Worm (Caenorhabditis elegans) whole organism, mixed stage, embryonic: Measurements from ENCODE around the gene B0334.4.
A peak's percentile ranks its signal among the peaks of the same experiment; 100 is the strongest.

Source experiments
- M03D4.4 ChIP-seq: sonication (generic microtip); optimal IDR thresholded peaks from 2 replicates; lab custom pipeline; 2017; ENCODE audit warnings: mild to moderate bottlenecking, missing genetic modification characterization, missing compliant biosample characterization
- bed-3 ChIP-seq: fragments of 200-800 bp; sonication (Bioruptor generic); optimal IDR thresholded peaks from 3 replicates; lab custom pipeline; 2018; ENCODE audit warnings: mild to moderate bottlenecking, missing genetic modification characterization, moderate library complexity, missing compliant biosample characterization
- blmp-1 ChIP-seq: fragments of 150-350 bp; optimal IDR thresholded peaks from 2 replicates; lab custom pipeline; 2014; ENCODE audit warnings: missing biosample characterization, missing genetic modification characterization
- ceh-39 ChIP-seq: fragments of 150-350 bp; optimal IDR thresholded peaks from 2 replicates; lab custom pipeline; 2014; ENCODE audit warnings: missing biosample characterization, missing genetic modification characterization
- ceh-43 ChIP-seq: fragments of 200-800 bp; sonication (Bioruptor generic); optimal IDR thresholded peaks from 2 replicates; lab custom pipeline; 2018; ENCODE audit warnings: mild to moderate bottlenecking, missing genetic modification characterization, moderate library complexity, missing compliant biosample characterization
- ceh-83 ChIP-seq: fragments of 200-800 bp; sonication (Bioruptor generic); optimal IDR thresholded peaks from 2 replicates; lab custom pipeline; 2018; ENCODE audit warnings: mild to moderate bottlenecking, missing genetic modification characterization, missing compliant biosample characterization
- ces-1 ChIP-seq: fragments of 150-350 bp; optimal IDR thresholded peaks from 2 replicates; lab custom pipeline; 2014; ENCODE audit warnings: missing biosample characterization, missing genetic modification reagents, missing genetic modification characterization
- cnd-1 ChIP-seq: fragments of 200-800 bp; sonication (Bioruptor generic); optimal IDR thresholded peaks from 2 replicates; lab custom pipeline; 2018; ENCODE audit warnings: mild to moderate bottlenecking, missing genetic modification characterization, missing compliant biosample characterization
- drap-1 ChIP-seq: fragments of 200-800 bp; sonication (Bioruptor generic); optimal IDR thresholded peaks from 3 replicates; lab custom pipeline; 2018; ENCODE audit warnings: mild to moderate bottlenecking, missing genetic modification characterization, missing compliant biosample characterization
- elt-3 ChIP-seq: fragments of 150-350 bp; optimal IDR thresholded peaks from 2 replicates; lab custom pipeline; 2014; ENCODE audit warnings: missing biosample characterization, missing genetic modification characterization
- flh-1 ChIP-seq: fragments of 200-800 bp; sonication (Bioruptor generic); optimal IDR thresholded peaks from 2 replicates; lab custom pipeline; 2018; ENCODE audit warnings: mild to moderate bottlenecking, missing genetic modification characterization, moderate library complexity, missing compliant biosample characterization
- ham-2 ChIP-seq: fragments of 200-800 bp; sonication (Bioruptor generic); optimal IDR thresholded peaks from 2 replicates; lab custom pipeline; 2018; ENCODE audit warnings: mild to moderate bottlenecking, missing genetic modification characterization, missing compliant biosample characterization
- hlh-1 ChIP-seq: fragments of 150-350 bp; optimal IDR thresholded peaks from 2 replicates; lab custom pipeline; 2014; ENCODE audit warnings: missing biosample characterization, missing genetic modification reagents, missing genetic modification characterization
- lin-13 ChIP-seq: fragments of 150-350 bp; optimal IDR thresholded peaks from 2 replicates; lab custom pipeline; 2014; ENCODE audit warnings: missing biosample characterization, missing genetic modification characterization
- lin-32 ChIP-seq: fragments of 200-800 bp; sonication (Bioruptor generic); optimal IDR thresholded peaks from 2 replicates; lab custom pipeline; 2018; ENCODE audit warnings: mild to moderate bottlenecking, missing genetic modification characterization, missing compliant biosample characterization
- lsy-2 ChIP-seq: fragments of 150-350 bp; optimal IDR thresholded peaks from 2 replicates; lab custom pipeline; 2014; ENCODE audit warnings: missing biosample characterization, missing genetic modification characterization
- mab-5 ChIP-seq: fragments of 150-350 bp; optimal IDR thresholded peaks from 2 replicates; lab custom pipeline; 2014; ENCODE audit warnings: missing biosample characterization, missing genetic modification characterization
- mep-1 ChIP-seq: fragments of 150-350 bp; optimal IDR thresholded peaks from 2 replicates; lab custom pipeline; 2017; ENCODE audit warnings: missing biosample characterization, missing genetic modification reagents, missing genetic modification characterization, inconsistent platforms
- mls-2 ChIP-seq: sonication (generic microtip); optimal IDR thresholded peaks from 2 replicates; lab custom pipeline; 2016; ENCODE audit warnings: mild to moderate bottlenecking, missing genetic modification characterization, moderate library complexity, missing compliant biosample characterization
- nhr-12 ChIP-seq: fragments of 150-350 bp; optimal IDR thresholded peaks from 2 replicates; lab custom pipeline; 2014; ENCODE audit warnings: missing biosample characterization, missing genetic modification characterization
- nhr-2 ChIP-seq: fragments of 150-350 bp; optimal IDR thresholded peaks from 2 replicates; lab custom pipeline; 2014; ENCODE audit warnings: missing biosample characterization, missing genetic modification characterization
- nhr-237 ChIP-seq: fragments of 150-350 bp; optimal IDR thresholded peaks from 2 replicates; lab custom pipeline; 2014; ENCODE audit warnings: missing biosample characterization, missing genetic modification characterization
- nhr-28 ChIP-seq: fragments of 150-350 bp; optimal IDR thresholded peaks from 2 replicates; lab custom pipeline; 2014; ENCODE audit warnings: missing biosample characterization, missing genetic modification characterization
- nhr-76 ChIP-seq: sonication (generic microtip); optimal IDR thresholded peaks from 2 replicates; lab custom pipeline; 2017; ENCODE audit warnings: missing biosample characterization, missing genetic modification characterization
- pha-4 ChIP-seq: fragments of 150-350 bp; optimal IDR thresholded peaks from 2 replicates; lab custom pipeline; 2018; ENCODE audit warnings: missing biosample characterization, missing genetic modification reagents, missing genetic modification characterization
- snpc-4 ChIP-seq: fragments of 150-350 bp; optimal IDR thresholded peaks from 2 replicates; lab custom pipeline; 2014; ENCODE audit warnings: missing biosample characterization, missing genetic modification characterization
- sptf-1 ChIP-seq: sonication (generic microtip); optimal IDR thresholded peaks from 2 replicates; lab custom pipeline; 2017; ENCODE audit warnings: mild to moderate bottlenecking, missing genetic modification characterization, moderate library complexity, missing compliant biosample characterization
- tbx-8 ChIP-seq: fragments of 200-800 bp; sonication (Bioruptor generic); optimal IDR thresholded peaks from 2 replicates; lab custom pipeline; 2018; ENCODE audit warnings: mild to moderate bottlenecking, missing genetic modification characterization, moderate library complexity, missing compliant biosample characterization
- unc-120 ChIP-seq: sonication (generic microtip); optimal IDR thresholded peaks from 2 replicates; lab custom pipeline; 2017; ENCODE audit warnings: missing genetic modification characterization, missing compliant biosample characterization; ENCODE audit not compliant: poor library complexity, severe bottlenecking
- unc-39 ChIP-seq: fragments of 150-350 bp; optimal IDR thresholded peaks from 2 replicates; lab custom pipeline; 2014; ENCODE audit warnings: missing biosample characterization, missing genetic modification characterization
- unc-62 ChIP-seq: fragments of 150-350 bp; optimal IDR thresholded peaks from 2 replicates; lab custom pipeline; 2014; ENCODE audit warnings: missing biosample characterization, missing genetic modification reagents, missing genetic modification characterization
- zip-8 ChIP-seq: fragments of 150-350 bp; optimal IDR thresholded peaks from 2 replicates; lab custom pipeline; 2014; ENCODE audit warnings: missing biosample characterization, missing genetic modification characterization
- ztf-11 ChIP-seq: fragments of 150-350 bp; optimal IDR thresholded peaks from 2 replicates; lab custom pipeline; 2014; ENCODE audit warnings: missing biosample characterization, missing genetic modification characterization

Gene B0334.4

DNA sequence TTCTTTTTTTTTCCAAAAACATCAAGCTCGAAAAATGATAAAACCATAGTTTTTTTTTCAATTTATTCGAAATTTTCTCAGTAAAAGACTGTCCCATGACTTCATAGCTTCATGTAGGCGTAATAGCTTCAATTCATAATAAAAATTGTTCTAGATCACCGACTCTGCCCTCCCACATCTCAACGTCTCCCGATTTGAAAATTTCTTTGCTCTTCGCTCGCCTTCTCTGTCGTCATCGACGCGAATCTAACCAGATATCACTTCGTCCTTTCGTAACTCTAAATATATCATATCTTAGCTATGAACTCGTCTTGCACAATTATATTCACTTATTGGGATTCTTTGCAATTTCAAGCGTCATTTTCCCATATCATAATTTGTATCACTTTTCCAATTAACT lies 19.3 kb downstream of the B0334.4 start, which contains the start of gene srh-44:
srh-44 (plus strand) TSS at position 301 of the 400 bp plus-strand sequence.
- TF ChIP-seq mab-5 (tag; lab: Kevin White, UChicago) (no peak), lsy-2 (tag; lab: Kevin White, UChicago) (no peak), snpc-4 (tag; lab: Kevin White, UChicago) (no peak), flh-1 (GFP tag; lab: Kevin White, UChicago) (no peak)

DNA sequence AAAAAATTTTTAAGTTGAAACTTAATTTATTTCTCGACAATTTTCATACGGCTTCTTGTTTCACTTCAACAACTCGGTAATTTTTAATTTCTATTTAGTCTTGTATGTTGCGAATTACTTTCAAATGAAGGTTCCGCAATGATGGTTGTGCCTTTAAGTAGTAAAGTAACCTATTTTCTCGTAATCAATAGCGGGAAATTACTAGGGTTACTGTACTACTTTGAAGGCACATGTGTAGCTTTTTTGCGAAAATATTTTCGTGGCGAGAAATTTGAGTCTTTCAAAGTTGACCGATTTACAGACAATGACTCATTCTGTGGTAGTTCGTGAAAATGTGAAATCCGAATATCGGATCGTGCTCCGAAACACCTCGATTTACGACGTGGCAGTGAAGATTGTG lies 22.7 kb downstream of the B0334.4 start, which contains the start of gene B0334.10:
B0334.10 (plus strand) TSS at position 301 of the 400 bp plus-strand sequence.
- TF ChIP-seq cnd-1: no peak

DNA sequence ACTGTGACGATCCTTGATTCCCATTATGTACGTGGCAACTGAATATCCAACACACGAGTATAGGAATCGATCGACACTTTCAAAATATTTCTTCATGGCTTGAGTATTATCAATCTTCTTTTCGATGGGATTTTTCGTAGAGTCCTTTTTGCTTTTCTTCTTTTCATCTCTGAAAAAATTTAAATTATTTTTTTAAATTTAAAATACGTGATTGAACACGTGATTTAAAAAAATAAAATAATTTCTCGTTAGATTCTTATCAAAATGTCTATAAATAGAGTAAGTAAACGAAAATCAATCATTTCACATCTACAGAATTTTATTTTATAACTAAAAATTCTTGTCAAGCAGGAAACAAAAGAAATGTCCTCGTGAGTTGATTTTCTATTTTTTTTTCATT lies 25.8 kb downstream of the B0334.4 start, which contains the start of gene Y62F5A.10:
Y62F5A.10 (plus strand) TSS at position 301 of the 400 bp plus-strand sequence.
- TF ChIP-seq M03D4.4 (tag; lab: Kevin White, UChicago): no peak

DNA sequence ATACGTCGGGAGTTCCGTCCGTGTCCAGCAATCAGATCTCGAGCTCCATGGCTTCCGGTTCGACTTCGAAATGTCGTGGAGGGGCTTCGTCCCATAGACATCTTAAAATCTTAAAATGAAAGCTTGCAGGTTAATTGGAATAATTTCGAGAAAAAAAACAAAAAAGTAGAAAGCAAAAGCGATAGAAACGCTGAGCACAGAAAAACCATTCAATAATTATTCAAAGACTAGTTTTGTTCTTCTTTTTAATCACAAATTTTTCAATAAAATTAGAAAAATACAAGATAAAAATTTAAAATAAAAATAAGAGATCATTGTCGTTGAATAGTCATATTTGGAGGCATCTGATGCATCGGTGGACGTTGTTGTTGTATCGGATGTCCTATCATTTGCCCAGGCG lies 31.5 kb downstream of the B0334.4 start, which contains the start of gene age-1:
age-1 (minus strand) TSS at position 101 of the 400 bp plus-strand sequence.
- no peak for TF ChIP-seq mep-1
- no peak for TF ChIP-seq pha-4
- TF ChIP-seq mab-5 (tag; lab: Kevin White, UChicago): no peak
- no peak for TF ChIP-seq nhr-12 (tag; lab: Kevin White, UChicago)
- TF ChIP-seq ceh-39 (tag; lab: Kevin White, UChicago): no peak
- no peak for TF ChIP-seq nhr-28 (tag; lab: Kevin White, UChicago)
- TF ChIP-seq ztf-11: no peak
- no peak for TF ChIP-seq ceh-83 (GFP tag; lab: Kevin White, UChicago)
- no peak for TF ChIP-seq bed-3

DNA sequence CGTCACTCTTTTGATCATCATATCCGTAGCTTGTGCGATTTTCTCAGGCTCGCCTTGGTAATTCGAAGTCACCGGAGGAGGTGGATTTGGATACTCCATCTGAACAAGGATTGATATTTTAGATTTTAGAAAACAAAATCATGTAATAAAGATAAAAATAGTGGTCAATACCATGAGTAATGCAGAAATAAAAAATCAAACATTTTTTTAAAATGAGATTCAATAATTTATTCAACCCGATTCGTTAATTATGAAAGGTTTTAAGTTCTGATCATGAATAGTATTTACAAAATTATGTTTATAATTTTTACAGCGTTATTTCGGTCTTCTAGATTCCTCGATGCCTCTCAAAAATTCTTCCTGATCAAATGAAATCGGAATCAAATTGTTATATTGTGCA lies 38.2 kb downstream of the B0334.4 start, which contains the start of gene mdt-8:
mdt-8 (minus strand) TSS at position 101 of the 400 bp plus-strand sequence.
- TF ChIP-seq elt-3 (no peak), ces-1 (GFP tag; lab: Kevin White, UChicago) (no peak), nhr-12 (tag; lab: Kevin White, UChicago) (no peak), nhr-237 (no peak), unc-120 (no peak), mab-5 (tag; lab: Kevin White, UChicago) (no peak), hlh-1 (no peak), unc-39 (no peak)

DNA sequence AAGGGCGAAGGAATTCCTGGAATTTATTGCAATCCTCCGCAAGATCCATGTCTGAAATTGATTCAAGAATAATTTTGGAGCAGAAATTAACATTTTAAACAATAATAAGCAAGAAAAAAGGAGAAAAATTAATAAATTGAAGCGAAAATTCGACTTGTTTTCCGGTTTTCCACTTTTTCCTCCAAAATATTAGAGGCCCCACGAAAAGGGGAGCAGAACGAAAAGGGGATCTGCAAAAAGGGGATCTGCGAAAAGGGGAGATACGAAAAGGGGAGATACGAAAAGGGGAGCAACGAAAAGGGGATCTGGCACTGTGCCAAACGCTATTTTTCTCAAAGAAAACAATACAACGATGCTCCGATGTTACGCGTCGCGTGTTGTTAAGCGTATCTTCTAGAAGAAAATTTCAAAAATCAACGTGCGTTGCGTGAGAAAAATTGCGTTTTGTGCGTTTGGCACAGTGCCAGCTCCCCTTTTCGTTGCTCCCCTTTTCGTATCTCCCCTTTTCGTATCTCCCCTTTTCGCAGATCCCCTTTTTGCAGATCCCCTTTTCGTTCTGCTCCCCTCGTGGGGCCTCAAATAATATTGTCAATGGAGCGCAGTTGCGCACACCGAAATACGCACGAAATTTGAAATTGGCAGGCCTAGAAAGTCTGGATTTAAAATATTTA lies 39.1 kb downstream of the B0334.4 start, which contains the start of gene Y62F5A.12:
Y62F5A.12 (minus strand) TSS at position 51 of the 671 bp plus-strand sequence.
- peak; percentile 22 for TF ChIP-seq pha-4
- TF ChIP-seq lsy-2 (tag; lab: Kevin White, UChicago): peak; percentile 46
- TF ChIP-seq M03D4.4 (tag; lab: Kevin White, UChicago): peak; percentile 49
- peak; percentile 57 for TF ChIP-seq drap-1
- TF ChIP-seq ces-1 (GFP tag; lab: Kevin White, UChicago): peak; percentile 61
- TF ChIP-seq bed-3: peak; percentile 17
- peak; percentile 56 for TF ChIP-seq lin-32 (GFP tag; lab: Kevin White, UChicago)
- peak; percentile 85 for TF ChIP-seq mep-1
- TF ChIP-seq sptf-1 (tag; lab: Kevin White, UChicago): peak; percentile 95
- peak; percentile 52 for TF ChIP-seq mls-2 (tag; lab: Kevin White, UChicago)
- peak; percentile 77 for TF ChIP-seq lin-13 (tag; lab: Kevin White, UChicago)
- peak; percentile 7 for TF ChIP-seq hlh-1
- peak; percentile 1 for TF ChIP-seq nhr-237
- TF ChIP-seq unc-120: peak; percentile 79
- TF ChIP-seq tbx-8 (GFP tag; lab: Kevin White, UChicago): peak; percentile 6
- peak; percentile 26 for TF ChIP-seq ham-2 (GFP tag; lab: Kevin White, UChicago)
- peak; percentile 68 for TF ChIP-seq cnd-1
- TF ChIP-seq, all 35 proteins: peak for 17; not testable (repeated sequence) for 18

DNA sequence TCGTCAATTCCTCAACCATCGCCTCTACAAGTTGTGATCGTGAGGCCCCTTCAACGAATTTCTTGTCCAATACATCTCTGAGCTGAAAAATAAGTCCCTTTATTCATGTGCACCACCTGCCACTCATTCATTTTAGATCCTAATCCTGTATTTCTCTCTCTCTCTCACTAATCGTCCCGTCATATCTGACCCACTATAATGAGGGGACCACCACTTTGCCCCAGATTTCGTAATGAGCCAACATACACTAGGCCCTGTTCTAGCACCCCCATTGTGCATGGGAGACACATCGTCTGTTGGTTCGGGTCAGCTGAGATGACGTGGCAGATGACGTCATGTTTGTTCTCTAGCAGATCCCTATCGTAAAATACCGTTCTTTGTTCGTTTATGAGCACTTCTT lies 39.9 kb downstream of the B0334.4 start:
- TF ChIP-seq ham-2 (GFP tag; lab: Kevin White, UChicago) (no peak), nhr-2 (tag; lab: Kevin White, UChicago) (peak; percentile 82), mls-2 (tag; lab: Kevin White, UChicago) (peak; percentile 73), nhr-237 (no peak), cnd-1 (peak; percentile 66), hlh-1 (no peak), blmp-1 (tag; lab: Kevin White, UChicago) (no peak), unc-120 (no peak), tbx-8 (GFP tag; lab: Kevin White, UChicago) (no peak), lsy-2 (tag; lab: Kevin White, UChicago) (no peak), nhr-28 (tag; lab: Kevin White, UChicago) (no peak), drap-1 (peak; percentile 61), nhr-12 (tag; lab: Kevin White, UChicago) (no peak), nhr-76 (no peak), unc-39 (no peak), zip-8 (no peak), unc-62 (peak; percentile 45), sptf-1 (tag; lab: Kevin White, UChicago) (peak; percentile 76), pha-4 (no peak), ceh-39 (tag; lab: Kevin White, UChicago) (peak; percentile 41), flh-1 (GFP tag; lab: Kevin White, UChicago) (no peak), mab-5 (tag; lab: Kevin White, UChicago) (no peak), ces-1 (GFP tag; lab: Kevin White, UChicago) (peak; percentile 35), ceh-43 (GFP tag; lab: Kevin White, UChicago) (peak; percentile 20), ceh-83 (GFP tag; lab: Kevin White, UChicago) (no peak), M03D4.4 (tag; lab: Kevin White, UChicago) (no peak)
